Worm (Caenorhabditis elegans) whole organism, L3 larva: Measurements from ENCODE around the gene C38D9.2.

Source experiments
- R02D3.7 ChIP-seq: fragments of 150-350 bp; optimal IDR thresholded peaks from 2 replicates; lab custom pipeline; 2014; ENCODE audit warnings: missing biosample characterization, missing genetic modification characterization
- aly-2 ChIP-seq: fragments of 150-350 bp; optimal IDR thresholded peaks from 2 replicates; lab custom pipeline; 2014; ENCODE audit warnings: missing biosample characterization, missing genetic modification characterization
- ceh-82 ChIP-seq: fragments of 150-350 bp; optimal IDR thresholded peaks from 2 replicates; lab custom pipeline; 2014; ENCODE audit warnings: missing biosample characterization, missing genetic modification characterization
- egl-27 ChIP-seq: sonication (generic microtip); optimal IDR thresholded peaks from 4 replicates; lab custom pipeline; 2017; ENCODE audit warnings: missing biosample characterization, missing genetic modification reagents, missing genetic modification characterization
- elt-3 ChIP-seq, 3 experiments: fragments of 150-350 bp in 1 of 3; sonication (generic microtip) in 2 of 3; optimal IDR thresholded peaks; 2 replicates in 2 of 3; 4 replicates in 1 of 3; lab custom pipeline; 2014 to 2017; ENCODE audit warnings: missing biosample characterization in 3 of 3, missing genetic modification characterization in 3 of 3
- fkh-2 ChIP-seq: fragments of 150-350 bp; optimal IDR thresholded peaks from 2 replicates; lab custom pipeline; 2014; ENCODE audit warnings: missing biosample characterization, missing genetic modification reagents, missing genetic modification characterization
- fos-1 ChIP-seq: fragments of 150-350 bp; optimal IDR thresholded peaks from 2 replicates; lab custom pipeline; 2014; ENCODE audit warnings: missing biosample characterization, missing genetic modification characterization
- nhr-11 ChIP-seq: fragments of 150-350 bp; optimal IDR thresholded peaks from 2 replicates; lab custom pipeline; 2014; ENCODE audit warnings: missing biosample characterization, missing genetic modification characterization
- nhr-12 ChIP-seq: fragments of 150-350 bp; optimal IDR thresholded peaks from 2 replicates; lab custom pipeline; 2014; ENCODE audit warnings: missing biosample characterization, missing genetic modification characterization
- nhr-23 ChIP-seq: fragments of 150-350 bp; optimal IDR thresholded peaks from 2 replicates; lab custom pipeline; 2014; ENCODE audit warnings: missing biosample characterization, missing genetic modification reagents, missing genetic modification characterization
- nhr-237 ChIP-seq: fragments of 150-350 bp; optimal IDR thresholded peaks from 2 replicates; lab custom pipeline; 2014; ENCODE audit warnings: missing biosample characterization, missing genetic modification characterization
- nhr-25 ChIP-seq: sonication (generic microtip); optimal IDR thresholded peaks from 2 replicates; lab custom pipeline; 2017; ENCODE audit warnings: missing biosample characterization, missing genetic modification characterization
- nhr-28 ChIP-seq: fragments of 150-350 bp; optimal IDR thresholded peaks from 2 replicates; lab custom pipeline; 2014; ENCODE audit warnings: missing biosample characterization, missing genetic modification characterization
- pha-4 ChIP-seq: fragments of 150-350 bp; optimal IDR thresholded peaks from 2 replicates; lab custom pipeline; 2014; ENCODE audit warnings: missing biosample characterization, missing genetic modification reagents, missing genetic modification characterization

DNA sequence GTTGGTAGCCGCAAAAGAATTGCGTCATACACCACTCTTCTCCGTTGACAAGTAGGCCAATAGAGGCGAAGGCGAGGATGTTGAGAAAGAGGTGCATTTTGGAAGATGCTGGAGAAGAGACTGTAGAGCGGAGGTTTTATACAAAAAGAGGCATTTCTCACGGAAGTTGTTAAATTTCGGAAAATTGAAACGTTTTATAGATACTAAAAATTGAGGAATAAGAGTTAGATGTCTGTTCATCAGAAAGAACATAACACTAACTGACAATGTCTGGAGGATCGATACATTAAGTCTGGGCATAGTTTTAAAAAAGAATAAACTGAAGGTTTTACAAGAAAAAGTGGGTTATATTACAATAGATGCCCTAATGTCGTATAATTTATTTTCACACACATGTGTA, 47.3 kb downstream of the C38D9.2 start, which contains the start of gene Y6G8.14:
- no peak for TF ChIP-seq ceh-82 (tag; lab: Kevin White, UChicago)
- TF ChIP-seq nhr-23 (tag; lab: Kevin White, UChicago), result no peak
- no peak for TF ChIP-seq fkh-2 (tag; lab: Kevin White, UChicago)
- no peak for TF ChIP-seq elt-3 (tag; optimal IDR thresholded peaks at IDR 0.05; lab: Kevin White, UChicago)
- no peak for TF ChIP-seq aly-2 (tag; lab: Kevin White, UChicago)
- no peak for TF ChIP-seq R02D3.7 (tag; lab: Kevin White, UChicago)
- no peak for TF ChIP-seq pha-4 (tag; lab: Kevin White, UChicago)
- TF ChIP-seq fos-1 (tag; lab: Kevin White, UChicago), result no peak
- no peak for TF ChIP-seq nhr-25
- TF ChIP-seq nhr-237 (tag; lab: Kevin White, UChicago), result no peak
- no peak for TF ChIP-seq nhr-28 (tag; lab: Kevin White, UChicago)
- no peak for TF ChIP-seq nhr-12
- no peak for TF ChIP-seq egl-27 (tag; lab: Kevin White, UChicago)
- TF ChIP-seq nhr-11 (tag; lab: Kevin White, UChicago), result no peak
